Worm (Caenorhabditis elegans) whole organism, L3 larva: ENCODE results near the gene C26E6.12.
A peak's percentile ranks its signal among the peaks of the same experiment; 100 is the strongest.
"Not testable (repeated sequence)": the region's sequence is repeated elsewhere in the genome, so short reads cannot be mapped to it uniquely, and the experiment has no call there.

Experiments used
- egl-27 ChIP-seq: sonication (generic microtip); optimal IDR thresholded peaks from 4 replicates; lab custom pipeline; 2017; ENCODE audit warnings: missing biosample characterization, missing genetic modification reagents, missing genetic modification characterization
- fkh-10 ChIP-seq: sonication (generic microtip); optimal IDR thresholded peaks from 2 replicates; lab custom pipeline; 2017; ENCODE audit warnings: missing biosample characterization, missing genetic modification reagents, missing genetic modification characterization
- lin-39 ChIP-seq: fragments of 150-350 bp; optimal IDR thresholded peaks from 2 replicates; lab custom pipeline; 2018; ENCODE audit warnings: missing biosample characterization, missing genetic modification reagents, missing genetic modification characterization
- mml-1 ChIP-seq: fragments of 150-350 bp; sonication (generic microtip); optimal IDR thresholded peaks from 3 replicates; lab custom pipeline; 2014; ENCODE audit warnings: missing biosample characterization, missing genetic modification characterization
- nfya-1 ChIP-seq: sonication (generic microtip); optimal IDR thresholded peaks from 2 replicates; lab custom pipeline; 2017; ENCODE audit warnings: missing genetic modification characterization, mild to moderate bottlenecking, missing compliant biosample characterization, antibody characterized with exemption, moderate library complexity; ENCODE audit not compliant: insufficient read depth
- pha-4 ChIP-seq: fragments of 150-350 bp; optimal IDR thresholded peaks from 2 replicates; lab custom pipeline; 2014; ENCODE audit warnings: missing biosample characterization, missing genetic modification reagents, missing genetic modification characterization
- unc-62 ChIP-seq: fragments of 150-350 bp; sonication (generic microtip); optimal IDR thresholded peaks from 4 replicates; lab custom pipeline; 2014; ENCODE audit warnings: missing biosample characterization, missing genetic modification reagents, missing genetic modification characterization

DNA sequence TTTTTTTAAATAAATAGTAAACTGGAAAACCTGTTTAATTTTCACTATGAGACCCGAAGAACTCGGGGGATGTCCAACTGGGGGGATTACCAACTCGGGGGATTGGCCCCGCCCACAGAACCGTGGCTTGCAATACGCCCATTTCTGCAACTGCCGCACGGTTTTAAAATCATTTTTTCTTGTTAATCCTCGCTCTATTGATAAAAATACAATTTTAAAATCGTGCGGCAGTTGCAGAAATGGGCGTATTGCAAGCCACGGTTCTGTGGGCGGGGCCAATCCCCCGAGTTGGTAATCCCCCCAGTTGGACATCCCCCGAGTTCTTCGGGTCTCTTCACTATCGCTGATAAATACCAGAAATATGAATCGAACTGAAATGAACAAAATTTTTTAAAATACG, 10.0 kb downstream of the C26E6.12 start, which contains the start of gene mmab-1:
- TF ChIP-seq mml-1 (tag; lab: Kevin White, UChicago); egl-27 (tag; lab: Kevin White, UChicago); fkh-10; unc-62 (GFP tag; lab: Kevin White, UChicago); pha-4 (tag; lab: Kevin White, UChicago): not testable (repeated sequence)
- TF ChIP-seq nfya-1 (tag; lab: Kevin White, UChicago) (peak; percentile 28), lin-39 (tag; lab: Kevin White, UChicago) (peak; percentile 6)
